Worm (Caenorhabditis elegans): ENCODE measurements around the gene tmed-1.

tmed-1 gene

DNA sequence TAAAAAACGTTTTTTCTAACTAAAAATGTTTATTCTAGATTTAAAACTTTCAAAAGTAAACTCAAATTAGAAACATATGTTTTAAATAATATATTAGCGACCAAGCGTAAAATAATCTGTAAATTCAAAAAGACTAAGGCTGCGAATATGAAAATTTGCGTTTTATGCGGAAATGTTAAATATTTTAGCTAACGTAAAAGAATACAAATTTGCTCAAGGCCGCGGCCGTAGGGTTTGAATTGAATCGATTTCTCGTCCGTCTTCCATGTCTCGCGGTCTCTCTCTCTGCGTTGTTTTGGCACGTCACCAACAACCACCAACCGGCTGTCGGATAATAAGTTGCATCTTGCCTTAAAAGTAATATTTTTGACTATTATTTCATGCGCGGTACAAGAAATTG lies 15.9 kb upstream of the tmed-1 start, which contains the start of gene F11A10.5:
TSS of gene F11A10.5 (plus strand) at position 301 of the 400 bp plus-strand sequence.
- TF ChIP-seq pha-4 (tag; optimal IDR thresholded peaks at IDR 0.05) (no peak), zip-5 (tag; optimal IDR thresholded peaks at IDR 0.05) (peak; percentile 16), ceh-31 (tag; optimal IDR thresholded peaks at IDR 0.05) (peak; percentile 10), ceh-48 (tag; optimal IDR thresholded peaks at IDR 0.05) (peak; percentile 47)

DNA sequence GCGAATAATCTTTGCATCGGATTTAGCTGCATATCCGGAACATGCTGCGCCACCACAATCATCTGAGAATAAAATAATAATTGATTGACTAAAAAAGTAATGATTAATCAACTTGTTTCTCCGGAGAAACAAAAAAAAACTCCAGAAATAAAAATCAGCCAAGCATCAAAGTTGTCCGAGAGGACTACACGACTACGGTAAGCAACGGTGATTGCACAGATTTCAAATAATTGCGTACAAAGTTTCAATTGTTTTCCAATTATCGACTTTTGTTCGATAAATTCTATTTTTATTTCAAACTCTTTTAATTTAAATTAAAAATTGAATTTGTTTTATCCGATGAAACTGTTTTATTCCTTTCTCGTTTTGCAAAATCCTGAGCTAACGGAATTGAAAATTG lies 15.4 kb upstream of the tmed-1 start, which contains the start of gene cpsf-4:
TSS of gene cpsf-4 (minus strand) at position 62 of the 400 bp plus-strand sequence.
- no peak for TF ChIP-seq ceh-18 (tag; optimal IDR thresholded peaks at IDR 0.05)
- no peak for TF ChIP-seq hlh-6 (tag; optimal IDR thresholded peaks at IDR 0.05)

- no peak for TF ChIP-seq C08G9.2 (tag; optimal IDR thresholded peaks at IDR 0.05)
- TF ChIP-seq hlh-15 (tag; optimal IDR thresholded peaks at IDR 0.05) = no peak
- no peak for TF ChIP-seq odd-2 (tag; optimal IDR thresholded peaks at IDR 0.05)
- TF ChIP-seq che-1 (tag; optimal IDR thresholded peaks at IDR 0.05) = no peak
- TF ChIP-seq gmeb-2 (tag; optimal IDR thresholded peaks at IDR 0.05) = no peak
- TF ChIP-seq ceh-48 (tag; optimal IDR thresholded peaks at IDR 0.05) = no peak
- no peak for TF ChIP-seq K09A11.1 (tag; optimal IDR thresholded peaks at IDR 0.05; ENCODE audit: insufficient read depth)
These were observed 14.2 kb upstream of the tmed-1 start, which contains the start of gene mig-32 for ce11 chrIV:12092113-12092512. Gene mig-32 (minus strand): TSS chrIV:12092213.

- TF ChIP-seq syd-9 (tag; optimal IDR thresholded peaks at IDR 0.05) = no peak
- TF ChIP-seq C38D4.7 (GFP tag; optimal IDR thresholded peaks at IDR 0.05) = no peak
- no peak for TF ChIP-seq tbx-2 (tag; optimal IDR thresholded peaks at IDR 0.05)
- TF ChIP-seq ceh-19 (GFP tag; optimal IDR thresholded peaks at IDR 0.05) = no peak
- no peak for TF ChIP-seq ceh-2 (tag; optimal IDR thresholded peaks at IDR 0.05)
These were observed 11.6 kb upstream of the tmed-1 start, which contains the start of gene F11A10.6 for ce11 chrIV:12089551-12089950. Gene F11A10.6 (minus strand): TSS chrIV:12089651.

DNA sequence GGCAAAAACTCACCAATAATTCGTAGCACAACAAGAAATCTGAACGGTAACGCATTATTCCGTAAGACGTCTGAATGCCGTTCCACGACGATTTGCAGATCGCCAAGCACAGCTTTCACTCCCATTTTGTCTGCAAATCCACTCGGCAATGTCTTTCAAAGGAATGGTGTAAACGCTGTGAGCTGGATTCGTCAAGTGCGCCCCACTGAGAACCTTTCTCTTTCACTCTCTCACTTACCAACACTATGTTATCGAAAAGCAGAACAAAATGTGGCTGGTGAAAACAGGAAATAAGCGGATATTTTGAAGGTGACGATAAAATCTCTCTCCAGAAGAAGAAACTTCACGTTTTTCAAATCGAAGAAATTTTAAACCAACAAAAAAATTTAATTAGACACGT lies 10.9 kb upstream of the tmed-1 start:
- TF ChIP-seq ceh-31 (tag; optimal IDR thresholded peaks at IDR 0.05) (peak; percentile 35), K02D7.2 (tag; optimal IDR thresholded peaks at IDR 0.05) (no peak), nhr-11 (tag; optimal IDR thresholded peaks at IDR 0.05) (no peak), ama-1 (optimal IDR thresholded peaks at IDR 0.05) (peak; percentile 73), nfya-1 (tag; optimal IDR thresholded peaks at IDR 0.05) (peak; percentile 52)

ce11 chrIV:12086498-12086897 lies 8.5 kb upstream of the tmed-1 start:
- TF ChIP-seq pax-1 (tag; optimal IDR thresholded peaks at IDR 0.05) (no peak), Y22D7AL.16 (tag; optimal IDR thresholded peaks at IDR 0.05) (peak; percentile 7), odd-2 (tag; optimal IDR thresholded peaks at IDR 0.05) (no peak), syd-9 (tag; optimal IDR thresholded peaks at IDR 0.05) (peak; percentile 30), dmd-4 (tag; optimal IDR thresholded peaks at IDR 0.05; ENCODE audit: borderline replicate concordance) (peak; percentile 15), ceh-24 (tag; optimal IDR thresholded peaks at IDR 0.05) (peak; percentile 22), lin-11 (tag; optimal IDR thresholded peaks at IDR 0.05) (peak; percentile 46), ceh-18 (tag; optimal IDR thresholded peaks at IDR 0.05) (peak; percentile 19), madf-2 (tag; optimal IDR thresholded peaks at IDR 0.05) (peak; percentile 55), sox-4 (tag; optimal IDR thresholded peaks at IDR 0.05) (peak; percentile 45), che-1 (tag; optimal IDR thresholded peaks at IDR 0.05) (peak; percentile 49), K02D7.2 (tag; optimal IDR thresholded peaks at IDR 0.05) (peak; percentile 51), dve-1 (tag; optimal IDR thresholded peaks at IDR 0.05) (no peak), unc-42 (tag; optimal IDR thresholded peaks at IDR 0.05) (no peak), pag-3 (tag; optimal IDR thresholded peaks at IDR 0.05; ENCODE audit: borderline replicate concordance) (no peak), sox-2 (GFP tag; IDR thresholded peaks at IDR 0.05) (peak; percentile 25; the same call in 1 of the 2 replicates), nhr-11 (tag; optimal IDR thresholded peaks at IDR 0.05) (no peak), ets-4 (tag; optimal IDR thresholded peaks at IDR 0.05) (no peak), ceh-22 (tag; optimal IDR thresholded peaks at IDR 0.05) (no peak), fax-1 (tag; optimal IDR thresholded peaks at IDR 0.05) (peak; percentile 44), fkh-6 (tag; optimal IDR thresholded peaks at IDR 0.05) (peak; percentile 62), unc-55 (GFP tag; optimal IDR thresholded peaks at IDR 0.05) (no peak), unc-3 (GFP tag; conservative IDR thresholded peaks at IDR 0.05) (no peak), unc-3 (tag; optimal IDR thresholded peaks at IDR 0.05) (peak; percentile 4), ceh-45 (GFP tag; IDR thresholded peaks at IDR 0.05) (no peak), tbx-7 (tag; optimal IDR thresholded peaks at IDR 0.05) (no peak), pha-2 (tag; optimal IDR thresholded peaks at IDR 0.05) (peak; percentile 60), ref-2 (tag; optimal IDR thresholded peaks at IDR 0.05) (peak; percentile 48)

Data from whole organism, late embryonic.